Worm (Caenorhabditis elegans): Measurements from ENCODE around the gene lips-13.

Gene lips-13

DNA sequence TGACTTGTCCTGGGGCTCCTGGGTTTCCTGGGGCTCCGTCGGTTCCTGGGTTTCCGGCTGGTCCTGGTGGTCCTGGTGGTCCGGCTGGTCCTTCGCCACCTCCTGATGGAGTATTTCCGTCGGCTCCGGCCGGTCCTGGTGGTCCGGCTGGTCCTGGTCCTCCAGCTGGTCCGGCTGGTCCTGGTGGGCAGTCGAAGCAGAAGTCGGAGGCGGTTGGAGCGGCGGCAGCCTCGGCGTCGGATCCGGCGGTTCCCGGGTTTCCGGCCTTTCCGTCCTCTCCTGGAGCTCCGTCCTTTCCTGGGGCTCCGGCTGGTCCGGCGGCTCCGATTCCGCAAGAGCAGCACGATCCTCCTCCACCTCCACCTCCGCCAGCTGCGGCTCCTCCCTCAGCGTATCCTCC lies 12.6 kb downstream of the lips-13 start:
- no peak for TF ChIP-seq ztf-1 (GFP tag; conservative IDR thresholded peaks at IDR 0.05)
- no peak for TF ChIP-seq nhr-11 (tag; optimal IDR thresholded peaks at IDR 0.05)
- no peak for TF ChIP-seq crh-2 (tag; optimal IDR thresholded peaks at IDR 0.05)
- TF ChIP-seq fos-1 (tag; optimal IDR thresholded peaks at IDR 0.05): no peak
- TF ChIP-seq ceh-82 (tag; optimal IDR thresholded peaks at IDR 0.05): no peak
- no peak for TF ChIP-seq mbf-1 (tag; optimal IDR thresholded peaks at IDR 0.05)
- TF ChIP-seq nhr-129 (tag; optimal IDR thresholded peaks at IDR 0.05): no peak
- TF ChIP-seq sem-4 (tag; optimal IDR thresholded peaks at IDR 0.05): no peak
- no peak for TF ChIP-seq gmeb-1 (tag; optimal IDR thresholded peaks at IDR 0.05)
- TF ChIP-seq skn-1 (tag; optimal IDR thresholded peaks at IDR 0.05): no peak
- no peak for TF ChIP-seq lin-11 (tag; optimal IDR thresholded peaks at IDR 0.05)
- TF ChIP-seq aly-2 (tag; optimal IDR thresholded peaks at IDR 0.05): no peak

DNA sequence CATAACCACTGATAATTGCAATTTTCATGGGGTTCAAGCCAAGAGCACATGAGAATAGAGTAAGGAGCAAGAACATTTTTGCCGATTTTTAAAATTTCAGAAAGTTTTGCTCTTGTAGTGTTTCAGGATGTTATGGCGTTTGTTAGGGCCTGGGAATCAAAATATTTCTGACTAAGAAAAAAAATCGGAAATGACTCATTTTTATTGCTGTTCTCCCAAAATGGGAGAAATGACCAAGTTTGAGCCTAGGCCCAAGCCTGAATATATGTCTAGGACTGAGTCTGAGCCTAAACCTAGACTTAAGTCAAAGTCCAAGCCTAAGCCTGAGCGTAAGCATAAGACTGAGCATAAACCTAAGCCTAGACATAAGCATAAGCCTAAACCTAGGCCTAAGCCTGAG lies 13.4 kb downstream of the lips-13 start, which contains the start of gene T13B5.9:
TSS of gene T13B5.9 (minus strand) at position 101 of the 400 bp plus-strand sequence.
- TF ChIP-seq R02D3.7 (tag; optimal IDR thresholded peaks at IDR 0.05) (no peak), peb-1 (tag; optimal IDR thresholded peaks at IDR 0.05) (no peak), lin-39 (tag; optimal IDR thresholded peaks at IDR 0.05) (no peak), nhr-23 (tag; optimal IDR thresholded peaks at IDR 0.05) (no peak), unc-39 (tag; optimal IDR thresholded peaks at IDR 0.05) (no peak), unc-62 (GFP tag; optimal IDR thresholded peaks at IDR 0.05) (no peak), snpc-4 (tag; optimal IDR thresholded peaks at IDR 0.05) (no peak)

DNA sequence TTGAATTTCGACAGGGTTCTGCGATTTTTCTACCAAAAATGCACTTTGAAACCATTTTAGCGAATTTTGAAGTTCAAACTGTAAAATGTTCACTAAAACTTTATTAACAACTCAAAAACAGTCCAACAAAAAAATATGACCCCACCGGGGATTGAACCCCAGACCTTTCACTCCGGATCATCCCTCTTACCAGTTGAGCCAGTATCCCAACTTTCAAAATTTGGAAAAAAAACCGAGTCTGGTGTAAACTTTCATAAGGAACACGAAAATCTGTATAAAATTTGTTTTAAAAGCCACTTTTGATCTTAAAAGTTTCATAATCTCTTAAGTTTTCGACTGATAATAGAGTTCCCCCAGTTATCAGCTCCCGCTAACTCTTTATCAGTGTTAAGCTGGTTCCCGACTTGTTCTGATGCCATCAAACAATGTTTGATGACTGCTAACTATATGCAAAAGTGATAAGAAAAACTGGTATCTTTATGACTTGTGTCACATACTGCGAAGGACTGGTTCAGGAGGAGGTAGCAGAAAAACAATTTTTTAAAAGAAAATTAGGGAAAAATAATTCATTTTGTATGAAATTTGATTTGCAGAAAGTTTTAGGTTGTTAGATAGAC lies 14.2 kb downstream of the lips-13 start:
- TF ChIP-seq lsy-2 (tag; optimal IDR thresholded peaks at IDR 0.05): no peak
- TF ChIP-seq sma-3 (GFP tag; optimal IDR thresholded peaks at IDR 0.05): peak; percentile 63
- no peak for TF ChIP-seq alr-1 (tag; optimal IDR thresholded peaks at IDR 0.05)
- peak; percentile 25 for TF ChIP-seq F13H6.1 (tag; optimal IDR thresholded peaks at IDR 0.05)
- no peak for TF ChIP-seq ztf-4 (tag; optimal IDR thresholded peaks at IDR 0.05)
- TF ChIP-seq skn-1 (tag; optimal IDR thresholded peaks at IDR 0.05): no peak
- no peak for TF ChIP-seq peb-1 (tag; optimal IDR thresholded peaks at IDR 0.05)
- no peak for TF ChIP-seq nhr-6 (tag; optimal IDR thresholded peaks at IDR 0.05)
- TF ChIP-seq zag-1 (tag; optimal IDR thresholded peaks at IDR 0.05): no peak
- peak; percentile 43 for TF ChIP-seq crh-2 (tag; optimal IDR thresholded peaks at IDR 0.05)
- TF ChIP-seq lin-13 (GFP tag; optimal IDR thresholded peaks at IDR 0.05): no peak
- no peak for TF ChIP-seq nhr-12 (tag; optimal IDR thresholded peaks at IDR 0.05)
- TF ChIP-seq egl-27 (tag; optimal IDR thresholded peaks at IDR 0.05): peak; percentile 58
- peak; percentile 100 for TF ChIP-seq fos-1 (tag; optimal IDR thresholded peaks at IDR 0.05)
- no peak for TF ChIP-seq Y55F3AM.14 (GFP tag; optimal IDR thresholded peaks at IDR 0.05)
- TF ChIP-seq sma-9 (GFP tag; optimal IDR thresholded peaks at IDR 0.05): peak; percentile 88
- TF ChIP-seq sma-9 (tag; optimal IDR thresholded peaks at IDR 0.05): no peak
- TF ChIP-seq ceh-16 (tag; optimal IDR thresholded peaks at IDR 0.05): no peak
- no peak for TF ChIP-seq nhr-77 (tag; optimal IDR thresholded peaks at IDR 0.05)
- no peak for TF ChIP-seq unc-55 (GFP tag; optimal IDR thresholded peaks at IDR 0.05)
- TF ChIP-seq gmeb-1 (tag; optimal IDR thresholded peaks at IDR 0.05): peak; percentile 62
- TF ChIP-seq dmd-4 (tag; optimal IDR thresholded peaks at IDR 0.05): no peak

ce11 chrII:1102209-1102608 lies 15.6 kb downstream of the lips-13 start:
- TF ChIP-seq mdl-1 (tag; optimal IDR thresholded peaks at IDR 0.05) (no peak), nhr-10 (tag; optimal IDR thresholded peaks at IDR 0.05) (no peak), elt-3 (tag; optimal IDR thresholded peaks at IDR 0.05) (no peak), egl-27 (tag; optimal IDR thresholded peaks at IDR 0.05) (no peak), alr-1 (tag; optimal IDR thresholded peaks at IDR 0.05) (no peak), ztf-4 (tag; optimal IDR thresholded peaks at IDR 0.05) (no peak), mbf-1 (tag; optimal IDR thresholded peaks at IDR 0.05) (no peak), lsy-2 (tag; optimal IDR thresholded peaks at IDR 0.05) (no peak)

All from whole organism, L2 larva.